Fruit fly (Drosophila melanogaster): ENCODE results near the gene CG3719.

Gene CG3719

DNA sequence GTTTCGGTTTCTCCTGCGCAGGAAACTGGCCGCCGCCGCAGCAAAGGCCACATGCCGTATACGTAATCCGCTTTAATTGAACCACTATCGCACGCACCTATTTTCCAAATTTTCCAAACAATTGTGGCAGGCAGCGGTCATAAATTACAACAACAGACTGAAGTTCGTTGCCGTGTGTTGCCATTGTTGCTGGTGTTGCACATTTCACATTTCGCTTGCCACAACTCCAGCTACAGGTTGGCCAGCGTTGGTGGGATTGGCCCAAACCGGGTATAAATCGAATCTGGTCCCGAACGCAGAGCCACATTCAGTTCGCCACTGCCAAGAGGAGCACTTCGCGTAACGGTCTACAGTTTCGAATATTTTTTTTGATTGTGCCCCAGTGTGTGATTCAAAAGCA lies 11.3 kb downstream of the CG3719 start, which contains the start of gene CG14770:
Gene CG14770, plus strand, starts transcription at position 301 of the 400 bp plus-strand sequence.
- TF ChIP-seq psq (optimal IDR thresholded peaks at IDR 0.05) (no peak), Myc (optimal IDR thresholded peaks at IDR 0.05) (no peak), ttk (optimal IDR thresholded peaks at IDR 0.05) (no peak), h (optimal IDR thresholded peaks at IDR 0.05) (no peak), Sin3A (optimal IDR thresholded peaks at IDR 0.05) (no peak), insv (optimal IDR thresholded peaks at IDR 0.05) (no peak)

DNA sequence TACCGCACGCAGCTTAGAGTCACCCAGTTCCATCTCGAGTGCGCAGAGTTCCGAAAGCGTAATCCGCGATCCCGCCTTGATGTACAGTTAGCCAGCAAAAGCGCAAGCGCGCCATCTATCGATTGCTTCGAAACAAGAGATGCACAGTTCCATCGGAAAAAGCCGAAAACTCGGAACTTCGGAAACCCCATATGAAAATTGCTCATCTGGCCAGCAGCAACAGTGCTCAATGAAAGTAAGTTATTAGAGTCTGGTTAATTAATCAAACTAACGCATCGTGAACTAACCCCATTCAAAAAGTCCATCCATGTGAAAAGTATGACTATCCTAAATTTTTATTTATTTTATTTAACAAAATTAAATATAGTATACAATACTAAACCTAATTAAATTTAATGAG lies 22.8 kb downstream of the CG3719 start, which contains the start of gene png:
Gene png, minus strand, starts transcription at position 101 of the 400 bp plus-strand sequence.
- TF ChIP-seq h (optimal IDR thresholded peaks at IDR 0.05) = no peak
- TF ChIP-seq insv (optimal IDR thresholded peaks at IDR 0.05) = no peak
- no peak for TF ChIP-seq Sin3A (optimal IDR thresholded peaks at IDR 0.05)
- no peak for TF ChIP-seq Myc (optimal IDR thresholded peaks at IDR 0.05)
- no peak for TF ChIP-seq ttk (optimal IDR thresholded peaks at IDR 0.05)

DNA sequence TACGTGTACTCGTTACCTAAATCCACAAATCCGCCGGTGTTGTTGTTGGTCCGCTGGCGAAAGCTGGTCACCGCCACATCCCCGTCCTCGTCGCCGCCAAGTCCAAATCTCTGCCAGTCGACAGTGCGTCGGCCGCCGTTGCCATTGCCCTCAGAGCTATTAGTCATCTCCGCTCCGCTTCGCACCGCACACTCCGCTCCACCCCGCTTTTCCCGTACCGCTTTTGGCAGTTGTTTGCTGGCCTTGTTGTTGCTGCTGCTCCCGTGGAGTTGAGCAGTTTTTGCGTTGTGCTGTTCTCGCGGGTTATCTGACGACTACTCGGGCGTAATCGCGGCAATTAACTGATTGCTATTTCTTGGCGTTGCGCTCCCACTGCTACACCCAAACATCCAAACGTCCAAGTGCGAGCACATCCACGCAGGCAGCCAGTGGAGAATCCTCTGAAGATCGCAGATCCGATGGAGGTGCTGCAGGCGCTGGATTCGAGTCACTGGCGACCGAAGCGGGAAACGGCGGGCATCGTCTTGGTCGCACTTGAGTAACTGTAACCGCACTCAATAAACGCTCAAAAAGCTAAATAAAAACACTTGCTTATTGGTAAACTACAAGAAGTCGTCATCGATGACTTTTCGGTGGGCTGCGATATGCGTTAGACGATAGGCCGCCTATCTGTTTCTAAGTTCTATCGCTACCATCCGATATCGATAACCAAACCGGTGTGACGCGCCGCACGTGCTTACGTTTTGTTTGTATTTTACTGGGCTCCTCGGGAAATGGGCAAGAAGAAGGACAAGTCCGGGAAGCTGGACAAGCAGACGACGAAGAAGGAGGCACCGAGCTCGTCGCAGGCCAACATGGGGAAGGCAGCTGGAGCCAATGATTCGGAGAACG lies 26.7 kb downstream of the CG3719 start, which contains the start of the genes CG12773 and CG11417:
Gene CG12773, minus strand, starts transcription at position 660 of the 891 bp plus-strand sequence.
Gene CG11417, plus strand, starts transcription at position 693 of the 891 bp plus-strand sequence.
- no peak for TF ChIP-seq ttk (optimal IDR thresholded peaks at IDR 0.05)
- TF ChIP-seq psq (optimal IDR thresholded peaks at IDR 0.05) = no peak
- TF ChIP-seq Myc (optimal IDR thresholded peaks at IDR 0.05) = no peak
- TF ChIP-seq Sin3A (optimal IDR thresholded peaks at IDR 0.05) = no peak
- no peak for TF ChIP-seq h (optimal IDR thresholded peaks at IDR 0.05)
- TF ChIP-seq insv (optimal IDR thresholded peaks at IDR 0.05) = no peak

DNA sequence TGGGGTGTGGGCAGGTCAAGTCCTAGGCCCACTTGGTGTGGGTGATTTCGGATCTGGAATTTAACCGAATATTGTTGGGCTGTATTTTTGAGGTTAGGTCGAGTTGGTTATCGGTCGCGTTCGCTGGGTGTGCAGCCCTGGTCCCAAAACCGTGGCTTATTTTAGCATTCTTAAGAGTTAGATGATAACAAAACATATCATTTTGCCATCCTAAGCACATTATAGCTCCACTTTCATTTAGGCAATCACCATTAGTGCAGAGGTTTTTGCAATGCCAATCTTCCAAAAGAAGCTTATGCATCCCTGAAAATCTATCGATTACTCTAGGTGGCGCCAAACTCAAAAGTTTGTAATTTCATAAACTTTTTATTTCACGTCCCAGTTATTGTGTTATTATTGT lies 31.0 kb downstream of the CG3719 start, which contains the start of gene MTPAP:
Gene MTPAP, minus strand, starts transcription at position 103 of the 400 bp plus-strand sequence.
- TF ChIP-seq Myc (optimal IDR thresholded peaks at IDR 0.05) (no peak), insv (optimal IDR thresholded peaks at IDR 0.05) (no peak), Sin3A (optimal IDR thresholded peaks at IDR 0.05) (no peak), psq (optimal IDR thresholded peaks at IDR 0.05) (no peak), ttk (optimal IDR thresholded peaks at IDR 0.05) (no peak), h (optimal IDR thresholded peaks at IDR 0.05) (no peak)

DNA sequence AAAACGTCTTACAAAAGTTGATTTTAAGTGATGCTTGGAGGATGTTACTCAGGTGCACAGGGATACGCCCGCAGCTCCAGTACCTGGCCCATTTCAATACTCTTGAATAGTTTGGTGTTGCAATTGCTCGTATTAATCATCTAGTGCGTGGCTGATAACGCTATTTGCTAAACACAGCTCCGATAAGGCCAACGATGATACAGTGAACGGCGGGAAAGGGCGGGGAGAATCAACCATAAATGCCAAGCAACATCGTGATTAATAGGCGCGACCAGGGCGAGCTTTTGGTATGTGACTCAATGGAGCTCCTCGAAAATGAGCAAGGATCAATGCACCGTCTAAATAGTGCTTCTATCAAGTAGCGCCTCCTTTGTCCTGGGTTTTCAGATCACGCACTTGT lies 33.4 kb downstream of the CG3719 start:
- TF ChIP-seq Sin3A (optimal IDR thresholded peaks at IDR 0.05) = no peak
- TF ChIP-seq Myc (optimal IDR thresholded peaks at IDR 0.05) = no peak
- no peak for TF ChIP-seq insv (optimal IDR thresholded peaks at IDR 0.05)
- no peak for TF ChIP-seq h (optimal IDR thresholded peaks at IDR 0.05)

DNA sequence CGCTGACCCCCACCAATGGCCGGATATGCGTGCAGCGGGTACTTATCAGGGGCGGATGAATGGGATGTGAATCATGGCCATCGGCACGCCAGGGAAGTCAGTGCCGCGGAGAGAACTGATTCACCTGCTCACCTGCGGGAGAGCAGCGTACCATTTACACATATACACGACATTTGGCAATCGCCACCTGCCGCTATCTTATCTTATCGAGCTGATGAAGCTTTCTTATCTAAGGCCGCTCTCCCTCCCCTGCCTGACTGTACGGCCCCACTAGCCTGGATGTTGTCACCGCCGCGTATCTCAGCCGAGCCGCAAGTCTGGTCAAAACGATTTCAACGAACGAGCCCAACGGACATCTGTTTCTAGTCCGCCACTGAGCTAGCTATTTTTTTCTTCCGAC lies 34.0 kb downstream of the CG3719 start, which contains the start of gene Tsp2A:
Gene Tsp2A, plus strand, starts transcription at position 298 of the 400 bp plus-strand sequence.
- no peak for TF ChIP-seq Sin3A (optimal IDR thresholded peaks at IDR 0.05)

DNA sequence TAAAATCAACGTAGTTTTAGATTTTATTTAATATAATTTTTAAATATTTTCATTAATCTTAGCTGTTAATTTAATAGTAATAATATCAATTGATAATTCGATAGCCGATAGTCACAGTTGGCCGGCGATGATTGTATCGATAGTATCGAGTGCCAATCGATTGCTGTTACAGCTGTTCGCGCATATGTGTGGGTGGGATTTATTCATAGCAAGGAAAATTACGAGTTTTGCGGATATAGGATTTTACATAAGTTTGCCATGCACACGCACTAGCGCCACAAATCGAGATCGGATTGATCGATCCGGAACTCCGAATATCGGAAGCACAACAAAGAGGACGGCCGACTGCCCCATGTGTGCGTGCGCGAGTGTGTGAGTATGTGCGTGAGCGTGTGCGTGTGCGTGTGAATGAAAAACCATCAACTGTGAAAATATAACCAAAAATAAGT lies 38.3 kb downstream of the CG3719 start, which contains the start of gene Naa30A:
Gene Naa30A, plus strand, starts transcription at position 163 of the 449 bp plus-strand sequence.
- TF ChIP-seq Myc (optimal IDR thresholded peaks at IDR 0.05) = no peak
- no peak for TF ChIP-seq psq (optimal IDR thresholded peaks at IDR 0.05)
- no peak for TF ChIP-seq h (optimal IDR thresholded peaks at IDR 0.05)
- TF ChIP-seq insv (optimal IDR thresholded peaks at IDR 0.05) = no peak
- no peak for TF ChIP-seq ttk (optimal IDR thresholded peaks at IDR 0.05)
- no peak for TF ChIP-seq Sin3A (optimal IDR thresholded peaks at IDR 0.05)

DNA sequence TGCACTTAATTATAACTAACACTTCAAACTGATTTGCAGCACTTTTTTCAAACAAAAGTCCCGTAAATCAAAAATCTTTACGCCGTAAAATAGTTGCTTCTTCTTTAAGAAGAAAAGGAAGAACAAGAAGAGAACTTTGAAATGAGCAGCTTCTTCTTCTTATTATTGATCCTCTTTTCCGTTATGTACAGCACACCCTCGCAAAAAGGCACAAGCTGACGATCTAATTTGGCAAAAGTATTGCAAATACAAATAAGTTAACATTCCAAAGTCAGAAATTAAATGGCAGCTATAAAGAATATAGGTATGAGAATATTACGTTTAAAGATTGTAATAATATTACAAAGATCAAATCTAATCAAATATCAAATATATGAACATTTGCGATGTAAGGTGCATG lies 38.8 kb downstream of the CG3719 start, which contains the start of gene CG11409:
Gene CG11409, minus strand, starts transcription at position 60 of the 400 bp plus-strand sequence.
- TF ChIP-seq psq (optimal IDR thresholded peaks at IDR 0.05) = no peak
- TF ChIP-seq ttk (optimal IDR thresholded peaks at IDR 0.05) = no peak
- TF ChIP-seq Myc (optimal IDR thresholded peaks at IDR 0.05) = no peak
- no peak for TF ChIP-seq insv (optimal IDR thresholded peaks at IDR 0.05)
- TF ChIP-seq h (optimal IDR thresholded peaks at IDR 0.05) = no peak
- no peak for TF ChIP-seq Sin3A (optimal IDR thresholded peaks at IDR 0.05)

DNA sequence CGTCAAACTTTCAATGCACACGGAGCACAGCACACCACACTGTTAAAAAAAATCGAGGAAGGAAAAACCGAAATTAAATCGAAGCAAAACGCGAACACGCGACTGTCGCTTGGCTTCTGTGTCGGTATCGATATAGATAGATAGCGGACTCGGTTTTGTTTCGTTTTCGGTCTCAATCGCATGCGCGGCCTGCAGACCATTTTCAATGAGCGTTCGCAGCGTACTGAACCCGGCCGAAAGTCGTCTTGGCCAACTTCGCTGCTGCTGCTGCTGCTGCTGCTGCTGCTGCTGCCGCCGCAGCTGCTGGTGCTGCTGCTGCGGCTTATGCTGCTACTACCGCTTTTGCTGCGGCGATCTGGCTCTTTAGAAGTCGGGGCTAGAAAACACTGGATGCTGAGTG lies 42.3 kb downstream of the CG3719 start:
- TF ChIP-seq Myc (optimal IDR thresholded peaks at IDR 0.05) (no peak), Sin3A (optimal IDR thresholded peaks at IDR 0.05) (no peak), ttk (optimal IDR thresholded peaks at IDR 0.05) (no peak), insv (optimal IDR thresholded peaks at IDR 0.05) (no peak), psq (optimal IDR thresholded peaks at IDR 0.05) (no peak), h (optimal IDR thresholded peaks at IDR 0.05) (no peak)
